Worm (Caenorhabditis elegans) whole organism, young adult: ENCODE measurements around the gene sto-6.

Source experiments
- B0019.2 ChIP-seq: fragments of 200-800 bp; sonication (Bioruptor generic); conservative IDR thresholded peaks from 2 replicates; pipeline ENCODE4 v1.3.6; 2022; ENCODE audit warnings: missing genetic modification reagents, missing genetic modification characterization, missing compliant biosample characterization
- B0035.1 ChIP-seq: sonication (generic microtip); optimal IDR thresholded peaks from 2 replicates; lab custom pipeline; 2016; ENCODE audit warnings: missing genetic modification characterization, mild to moderate bottlenecking, missing compliant biosample characterization, missing genotype, missing genetic modification reagents
- F22D6.2 ChIP-seq: sonication (generic microtip); optimal IDR thresholded peaks from 2 replicates; lab custom pipeline; 2016; ENCODE audit warnings: mild to moderate bottlenecking, missing genetic modification characterization, missing compliant biosample characterization
- F23B12.7 ChIP-seq: sonication (generic microtip); optimal IDR thresholded peaks from 2 replicates; lab custom pipeline; 2017; ENCODE audit warnings: missing genetic modification characterization, mild to moderate bottlenecking, missing compliant biosample characterization, antibody characterized with exemption, moderate library complexity; ENCODE audit not compliant: insufficient read depth
- F33H1.4 ChIP-seq: fragments of 200-800 bp; sonication (Bioruptor generic); IDR thresholded peaks from 2 replicates; pipeline ENCODE4 v1.3.6; 2022; ENCODE audit warnings: missing genetic modification reagents, missing genetic modification characterization, missing compliant biosample characterization
- F37B4.10 ChIP-seq: fragments of 200-800 bp; sonication (Bioruptor generic); IDR thresholded peaks from 2 replicates; pipeline ENCODE4 v1.3.6; 2022; ENCODE audit warnings: missing genetic modification characterization, missing compliant biosample characterization
- F39B2.1 ChIP-seq: fragments of 200-800 bp; sonication (Bioruptor generic); IDR thresholded peaks from 2 replicates; pipeline ENCODE4 v1.3.6; 2022; ENCODE audit warnings: missing genetic modification reagents, missing genetic modification characterization, missing compliant biosample characterization
- F49E8.2 ChIP-seq: sonication (generic microtip); optimal IDR thresholded peaks from 3 replicates; lab custom pipeline; 2017; ENCODE audit warnings: missing genetic modification characterization, mild to moderate bottlenecking, missing compliant biosample characterization, antibody characterized with exemption, moderate library complexity; ENCODE audit not compliant: insufficient read depth
- K12H6.12 ChIP-seq: fragments of 200-800 bp; sonication (Bioruptor generic); optimal IDR thresholded peaks from 2 replicates; lab custom pipeline; 2018; ENCODE audit warnings: mild to moderate bottlenecking, missing genetic modification characterization, missing compliant biosample characterization
- Y79H2A.3 ChIP-seq: fragments of 200-800 bp; sonication (Bioruptor generic); conservative IDR thresholded peaks from 2 replicates; pipeline ENCODE4 v1.3.6; 2022; ENCODE audit warnings: missing genetic modification reagents, missing genetic modification characterization, missing compliant biosample characterization
- aptf-2 ChIP-seq: fragments of 200-800 bp; sonication (Bioruptor generic); conservative IDR thresholded peaks from 2 replicates; pipeline ENCODE4 v1.3.6; 2022; ENCODE audit warnings: missing genetic modification reagents, missing genetic modification characterization, missing compliant biosample characterization
- aptf-3 ChIP-seq: fragments of 200-800 bp; sonication (Bioruptor generic); IDR thresholded peaks from 2 replicates; pipeline ENCODE4 v1.3.6; 2022; ENCODE audit warnings: missing genetic modification characterization, missing compliant biosample characterization
- atf-7 ChIP-seq: sonication (generic microtip); optimal IDR thresholded peaks from 2 replicates; lab custom pipeline; 2017; ENCODE audit warnings: mild to moderate bottlenecking, missing genetic modification characterization, missing compliant biosample characterization
- attf-5 ChIP-seq: fragments of 200-800 bp; sonication (Bioruptor generic); optimal IDR thresholded peaks from 2 replicates; lab custom pipeline; 2018; ENCODE audit warnings: mild to moderate bottlenecking, missing genetic modification characterization, missing compliant biosample characterization
- attf-6 ChIP-seq: fragments of 200-800 bp; sonication (Bioruptor generic); IDR thresholded peaks from 2 replicates; pipeline ENCODE4 v1.3.6; 2022; ENCODE audit warnings: missing genetic modification reagents, missing genetic modification characterization, missing compliant biosample characterization
- bed-2 ChIP-seq: fragments of 200-800 bp; sonication (Bioruptor generic); IDR thresholded peaks from 2 replicates; pipeline ENCODE4 v1.3.6; 2022; ENCODE audit warnings: missing genetic modification reagents, missing genetic modification characterization, missing compliant biosample characterization
- ccch-3 ChIP-seq: fragments of 200-800 bp; sonication (Bioruptor generic); optimal IDR thresholded peaks from 2 replicates; lab custom pipeline; 2018; ENCODE audit warnings: mild to moderate bottlenecking, missing genetic modification characterization, missing compliant biosample characterization
- ceh-100 ChIP-seq: fragments of 200-800 bp; sonication (Bioruptor generic); IDR thresholded peaks from 2 replicates; pipeline ENCODE4 v1.3.6; 2022; ENCODE audit warnings: missing genetic modification reagents, missing genetic modification characterization, missing compliant biosample characterization
- ceh-27 ChIP-seq: fragments of 200-800 bp; sonication (Bioruptor generic); optimal IDR thresholded peaks from 2 replicates; lab custom pipeline; 2018; ENCODE audit warnings: mild to moderate bottlenecking, missing genetic modification characterization, moderate library complexity, missing compliant biosample characterization
- ceh-40 ChIP-seq: fragments of 200-800 bp; sonication (Bioruptor generic); IDR thresholded peaks from 2 replicates; pipeline ENCODE4 v1.3.6; 2022; ENCODE audit warnings: missing genetic modification characterization, missing compliant biosample characterization
- die-1 ChIP-seq: sonication (generic microtip); optimal IDR thresholded peaks from 2 replicates; lab custom pipeline; 2016; ENCODE audit warnings: missing genotype, mild to moderate bottlenecking, missing genetic modification characterization, missing compliant biosample characterization
- efl-1 ChIP-seq: fragments of 150-350 bp; optimal IDR thresholded peaks from 2 replicates; lab custom pipeline; 2014; ENCODE audit warnings: missing biosample characterization, missing genetic modification reagents, missing genetic modification characterization
- egrh-3 ChIP-seq: fragments of 200-800 bp; sonication (Bioruptor generic); IDR thresholded peaks from 2 replicates; pipeline ENCODE4 v1.3.6; 2022; ENCODE audit warnings: missing genetic modification reagents, missing genetic modification characterization, missing compliant biosample characterization
- gei-17 ChIP-seq: fragments of 200-800 bp; sonication (Bioruptor generic); optimal IDR thresholded peaks from 2 replicates; lab custom pipeline; 2018; ENCODE audit warnings: mild to moderate bottlenecking, missing genetic modification characterization, missing compliant biosample characterization
- hlh-12 ChIP-seq: sonication (generic microtip); optimal IDR thresholded peaks from 2 replicates; lab custom pipeline; 2016; ENCODE audit warnings: missing genetic modification characterization, missing compliant biosample characterization
- hmg-1.2 ChIP-seq: fragments of 200-800 bp; sonication (Bioruptor generic); IDR thresholded peaks from 2 replicates; pipeline ENCODE4 v1.3.6; 2022; ENCODE audit warnings: missing genetic modification reagents, missing genetic modification characterization, missing compliant biosample characterization
- let-526 ChIP-seq: fragments of 200-800 bp; sonication (Bioruptor generic); IDR thresholded peaks from 2 replicates; pipeline ENCODE4 v1.3.6; 2022; ENCODE audit warnings: missing genetic modification reagents, missing genetic modification characterization, missing compliant biosample characterization
- lin-26 ChIP-seq: fragments of 200-800 bp; sonication (Bioruptor generic); IDR thresholded peaks from 2 replicates; pipeline ENCODE4 v1.3.6; 2022; ENCODE audit warnings: missing genetic modification reagents, missing genetic modification characterization, missing compliant biosample characterization
- lin-35 ChIP-seq, 3 experiments: fragments of 150-350 bp in 2 of 3; sonication (generic microtip) in 1 of 3; optimal IDR thresholded peaks; 2 replicates each; lab custom pipeline; 2014 to 2018; ENCODE audit warnings: missing biosample characterization in 3 of 3, missing genetic modification characterization in 3 of 3, missing genetic modification reagents in 3 of 3
- madf-10 ChIP-seq: sonication (generic microtip); optimal IDR thresholded peaks from 2 replicates; lab custom pipeline; 2016; ENCODE audit warnings: mild to moderate bottlenecking, missing genetic modification characterization, missing compliant biosample characterization
- madf-8 ChIP-seq: fragments of 200-800 bp; sonication (Bioruptor generic); conservative IDR thresholded peaks from 2 replicates; pipeline ENCODE4 v1.3.6; 2022; ENCODE audit warnings: missing genetic modification reagents, missing genetic modification characterization, missing compliant biosample characterization
- mel-28 ChIP-seq: sonication (generic microtip); optimal IDR thresholded peaks from 2 replicates; lab custom pipeline; 2016; ENCODE audit warnings: borderline replicate concordance, mild to moderate bottlenecking, missing genetic modification characterization, missing compliant biosample characterization
- mes-4 ChIP-seq: sonication (generic microtip); optimal IDR thresholded peaks from 2 replicates; lab custom pipeline; 2016; ENCODE audit warnings: missing genotype, missing genetic modification characterization, missing compliant biosample characterization
- nfya-1 ChIP-seq: sonication (generic microtip); optimal IDR thresholded peaks from 2 replicates; lab custom pipeline; 2017; ENCODE audit warnings: antibody characterized with exemption, missing compliant biosample characterization, missing genetic modification characterization, borderline replicate concordance; ENCODE audit not compliant: insufficient read depth
- nhr-27 ChIP-seq: fragments of 200-800 bp; sonication (Bioruptor generic); optimal IDR thresholded peaks from 2 replicates; lab custom pipeline; 2018; ENCODE audit warnings: mild to moderate bottlenecking, missing genetic modification characterization, moderate library complexity, missing compliant biosample characterization
- nhr-90 ChIP-seq: sonication (generic microtip); optimal IDR thresholded peaks from 2 replicates; lab custom pipeline; 2016; ENCODE audit warnings: missing genotype, mild to moderate bottlenecking, missing genetic modification characterization, missing compliant biosample characterization
- rcor-1 ChIP-seq: fragments of 200-800 bp; sonication (Bioruptor generic); IDR thresholded peaks from 2 replicates; pipeline ENCODE4 v1.3.6; 2022; ENCODE audit warnings: missing genetic modification reagents, missing genetic modification characterization, missing compliant biosample characterization
- repo-1 ChIP-seq: sonication (generic microtip); optimal IDR thresholded peaks from 2 replicates; lab custom pipeline; 2017; ENCODE audit warnings: mild to moderate bottlenecking, missing genetic modification characterization, missing compliant biosample characterization
- sdz-38 ChIP-seq: sonication (generic microtip); optimal IDR thresholded peaks from 2 replicates; lab custom pipeline; 2016; ENCODE audit warnings: missing genotype, missing genetic modification characterization, missing compliant biosample characterization
- sea-2 ChIP-seq: fragments of 200-800 bp; sonication (Bioruptor generic); IDR thresholded peaks from 2 replicates; pipeline ENCODE4 v1.3.6; 2022; ENCODE audit warnings: missing genetic modification characterization, missing compliant biosample characterization
- somi-1 ChIP-seq: fragments of 200-800 bp; sonication (Bioruptor generic); optimal IDR thresholded peaks from 2 replicates; lab custom pipeline; 2018; ENCODE audit warnings: mild to moderate bottlenecking, missing genetic modification characterization, missing compliant biosample characterization
- sptf-2 ChIP-seq: fragments of 200-800 bp; sonication (Bioruptor generic); optimal IDR thresholded peaks from 2 replicates; lab custom pipeline; 2018; ENCODE audit warnings: mild to moderate bottlenecking, missing genetic modification characterization, missing compliant biosample characterization
- tbp1 ChIP-seq: fragments of 200-800 bp; sonication (Bioruptor generic); optimal IDR thresholded peaks from 2 replicates; lab custom pipeline; 2018; ENCODE audit warnings: mild to moderate bottlenecking, missing genetic modification characterization, missing compliant biosample characterization
- xnd-1 ChIP-seq: sonication (generic microtip); optimal IDR thresholded peaks from 2 replicates; lab custom pipeline; 2016; ENCODE audit warnings: missing genotype, missing genetic modification reagents, missing genetic modification characterization, missing compliant biosample characterization
- zfh-2 ChIP-seq: fragments of 200-800 bp; sonication (Bioruptor generic); conservative IDR thresholded peaks from 2 replicates; pipeline ENCODE4 v1.3.6; 2022; ENCODE audit warnings: missing genetic modification reagents, missing genetic modification characterization, missing compliant biosample characterization
- ztf-18 ChIP-seq: sonication (generic microtip); optimal IDR thresholded peaks from 2 replicates; lab custom pipeline; 2016; ENCODE audit warnings: missing genotype, mild to moderate bottlenecking, missing genetic modification characterization, missing compliant biosample characterization
- ztf-25 ChIP-seq: fragments of 200-800 bp; sonication (Bioruptor generic); IDR thresholded peaks from 2 replicates; pipeline ENCODE4 v1.3.6; 2022; ENCODE audit warnings: missing genetic modification reagents, missing genetic modification characterization, missing compliant biosample characterization
- ztf-3 ChIP-seq: fragments of 200-800 bp; sonication (Bioruptor generic); optimal IDR thresholded peaks from 2 replicates; lab custom pipeline; 2018; ENCODE audit warnings: mild to moderate bottlenecking, missing genetic modification characterization, missing compliant biosample characterization
- ztf-6 ChIP-seq: fragments of 200-800 bp; sonication (Bioruptor generic); IDR thresholded peaks from 2 replicates; pipeline ENCODE4 v1.3.6; 2022; ENCODE audit warnings: missing genetic modification reagents, missing genetic modification characterization, missing compliant biosample characterization

sto-6 gene

DNA sequence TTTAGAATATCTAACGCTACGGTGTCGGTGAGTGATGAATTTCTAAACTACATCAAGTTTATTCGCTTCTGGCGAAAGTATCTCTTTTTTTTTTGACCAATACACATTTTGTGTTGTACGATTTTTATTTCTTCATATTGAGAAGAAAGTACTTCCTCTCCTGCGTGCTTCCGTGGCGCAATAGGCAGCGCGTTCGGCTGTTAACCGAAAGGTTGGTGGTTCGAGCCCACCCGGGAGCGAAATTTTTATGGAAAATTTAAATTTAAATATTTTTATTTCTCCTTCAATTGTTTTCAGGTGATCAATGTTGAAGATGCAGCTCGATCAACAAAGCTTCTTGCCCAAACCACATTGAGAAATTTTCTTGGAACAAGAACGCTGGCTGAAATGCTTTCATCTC is 13.3 kb downstream of the sto-6 start (continued):
- no peak for TF ChIP-seq F33H1.4 (GFP tag; lab: Robert Waterston, UW)
- no peak for TF ChIP-seq nfya-1 (tag; lab: Kevin White, UChicago)
- peak; percentile 74 for TF ChIP-seq die-1 (tag; lab: Kevin White, UChicago)
- TF ChIP-seq F23B12.7, result peak; percentile 70
- no peak for TF ChIP-seq F22D6.2 (tag; lab: Kevin White, UChicago)
- TF ChIP-seq nhr-27, result no peak
- no peak for TF ChIP-seq F37B4.10
- TF ChIP-seq zfh-2 (GFP tag; lab: Robert Waterston, UW), result no peak
- TF ChIP-seq ceh-27, result peak; percentile 1
- TF ChIP-seq hmg-1.2 (GFP tag; lab: Robert Waterston, UW), result peak; percentile 55
- peak; percentile 38 for TF ChIP-seq mes-4 (tag; lab: Kevin White, UChicago)
- TF ChIP-seq repo-1, result peak; percentile 44
- no peak for TF ChIP-seq K12H6.12 (tag; lab: Kevin White, UChicago)
- TF ChIP-seq sdz-38 (tag; lab: Kevin White, UChicago), result no peak
- TF ChIP-seq mel-28 (tag; lab: Kevin White, UChicago), result no peak
- 0 out of 2 replicates have a peak, but pooled peaks have one; percentile 18 for TF ChIP-seq egrh-3
- TF ChIP-seq ceh-40 (GFP tag; lab: Robert Waterston, UW), result 0 out of 2 replicates have a peak, but pooled peaks have one; percentile 24
- TF ChIP-seq let-526 (GFP tag; lab: Robert Waterston, UW), result no peak
- no peak for TF ChIP-seq ccch-3 (GFP tag; lab: Kevin White, UChicago)
- TF ChIP-seq ztf-6 (GFP tag; lab: Robert Waterston, UW), result no peak
- TF ChIP-seq ztf-18 (tag; lab: Kevin White, UChicago), result peak; percentile 56
- peak; percentile 45 for TF ChIP-seq attf-5 (GFP tag; lab: Kevin White, UChicago)
- TF ChIP-seq madf-10, result peak; percentile 32
- TF ChIP-seq nhr-90 (tag; lab: Kevin White, UChicago), result peak; percentile 66
- peak; percentile 23 for TF ChIP-seq B0035.1 (tag; lab: Kevin White, UChicago)
- TF ChIP-seq attf-6, result no peak
- TF ChIP-seq atf-7 (tag; lab: Kevin White, UChicago), result peak; percentile 17
- peak in 1 of 3 experiments; percentile 53 for TF ChIP-seq lin-35 (GFP tag; optimal IDR thresholded peaks at IDR 0.05; lab: Kevin White, UChicago)
- no peak for TF ChIP-seq aptf-3
- TF ChIP-seq lin-26 (GFP tag; lab: Robert Waterston, UW), result peak; percentile 94
- TF ChIP-seq sea-2, result no peak
- TF ChIP-seq ztf-3 (GFP tag; lab: Kevin White, UChicago), result no peak
- TF ChIP-seq ztf-25 (GFP tag; lab: Robert Waterston, UW), result 0 out of 2 replicates have a peak, but pooled peaks have one; percentile 58
- no peak for TF ChIP-seq F49E8.2 (tag; lab: Kevin White, UChicago)
- no peak for TF ChIP-seq gei-17 (GFP tag; lab: Kevin White, UChicago)
- TF ChIP-seq bed-2, result no peak
- no peak for TF ChIP-seq xnd-1 (tag; lab: Kevin White, UChicago)
- no peak for TF ChIP-seq Y79H2A.3 (GFP tag; lab: Robert Waterston, UW)
- peak; percentile 19 for TF ChIP-seq somi-1 (GFP tag; lab: Kevin White, UChicago)
- no peak for TF ChIP-seq F39B2.1 (GFP tag; lab: Robert Waterston, UW)
- no peak for TF ChIP-seq ceh-100 (GFP tag; lab: Robert Waterston, UW)
- TF ChIP-seq efl-1, result no peak
- TF ChIP-seq aptf-2 (GFP tag; lab: Robert Waterston, UW), result no peak
- TF ChIP-seq tbp1 (GFP tag; lab: Kevin White, UChicago), result peak; percentile 91
- no peak for TF ChIP-seq B0019.2 (GFP tag; lab: Robert Waterston, UW)
- TF ChIP-seq sptf-2 (GFP tag; lab: Kevin White, UChicago), result no peak
- no peak for TF ChIP-seq hlh-12 (tag; lab: Kevin White, UChicago)
- peak; percentile 49; the same call in 1 of the 2 replicates for TF ChIP-seq rcor-1 (GFP tag; lab: Robert Waterston, UW)
- TF ChIP-seq madf-8, result no peak
